Fruit fly (Drosophila melanogaster) whole organism, embryonic: ENCODE results near the gene CG5265.

Source experiments
- ATbp ChIP-seq: fragments of 200-800 bp; sonication (Bioruptor generic); optimal IDR thresholded peaks from 2 replicates; lab custom pipeline; 2017; ENCODE audit warnings: missing biosample characterization, mild to moderate bottlenecking, missing genetic modification characterization, missing genetic modification reagents
- Aef1 ChIP-seq: fragments of 200-800 bp; sonication (Bioruptor generic); IDR thresholded peaks from 3 replicates; pipeline ENCODE4 v1.3.6; 2022; ENCODE audit warnings: missing biosample characterization, missing genetic modification characterization
- Bteb2 ChIP-seq: fragments of 200-800 bp; sonication (Bioruptor generic); optimal IDR thresholded peaks from 2 replicates; lab custom pipeline; 2016; ENCODE audit warnings: missing biosample characterization, missing genetic modification characterization
- CG10267 ChIP-seq: fragments of 200-800 bp; sonication (Bioruptor generic); optimal IDR thresholded peaks from 2 replicates; lab custom pipeline; 2018; ENCODE audit warnings: missing biosample characterization, mild to moderate bottlenecking, missing genetic modification characterization, moderate library complexity
- CG1233 ChIP-seq: fragments of 200-800 bp; sonication (Bioruptor generic); optimal IDR thresholded peaks from 4 replicates; lab custom pipeline; 2018; ENCODE audit warnings: missing biosample characterization, mild to moderate bottlenecking, missing genetic modification characterization
- CG13775 ChIP-seq: fragments of 200-800 bp; sonication (Bioruptor generic); optimal IDR thresholded peaks from 3 replicates; lab custom pipeline; 2017; ENCODE audit warnings: missing biosample characterization, mild to moderate bottlenecking, missing genetic modification characterization
- CG15073 ChIP-seq: fragments of 200-800 bp; sonication (Bioruptor generic); optimal IDR thresholded peaks from 2 replicates; lab custom pipeline; 2016; ENCODE audit warnings: missing biosample characterization, missing genetic modification characterization
- CG16813 ChIP-seq: fragments of 200-800 bp; sonication (Bioruptor generic); IDR thresholded peaks from 3 replicates; pipeline ENCODE4 v1.3.6; 2022; ENCODE audit warnings: missing biosample characterization, missing genetic modification characterization; ENCODE audit not compliant: partially characterized antibody
- CG30020 ChIP-seq: fragments of 200-800 bp; optimal IDR thresholded peaks from 2 replicates; lab custom pipeline; 2019; ENCODE audit warnings: missing biosample characterization, mild to moderate bottlenecking, missing genetic modification characterization, moderate library complexity
- CG32532 ChIP-seq: fragments of 200-800 bp; sonication (Bioruptor generic); IDR thresholded peaks from 2 replicates; pipeline ENCODE4 v1.3.6; 2022; ENCODE audit warnings: missing biosample characterization, missing genetic modification characterization
- CG32767 ChIP-seq: fragments of 200-800 bp; sonication (Bioruptor generic); IDR thresholded peaks from 2 replicates; pipeline ENCODE4 v1.3.6; 2022; ENCODE audit warnings: missing biosample characterization, missing genetic modification characterization
- CG33213 ChIP-seq: fragments of 200-800 bp; sonication (Bioruptor generic); optimal IDR thresholded peaks from 3 replicates; lab custom pipeline; 2016; ENCODE audit warnings: missing biosample characterization, missing genetic modification characterization
- CG34376 ChIP-seq: fragments of 200-800 bp; sonication (Bioruptor generic); optimal IDR thresholded peaks from 2 replicates; lab custom pipeline; 2018; ENCODE audit warnings: missing biosample characterization, mild to moderate bottlenecking, missing genetic modification characterization
- CG4707 ChIP-seq: fragments of 200-800 bp; sonication (Bioruptor generic); optimal IDR thresholded peaks from 2 replicates; lab custom pipeline; 2018; ENCODE audit warnings: missing biosample characterization, mild to moderate bottlenecking, missing genetic modification characterization, moderate library complexity
- CG4820 ChIP-seq: fragments of 200-800 bp; sonication (Bioruptor generic); optimal IDR thresholded peaks from 3 replicates; lab custom pipeline; 2016; ENCODE audit warnings: missing biosample characterization, missing genetic modification characterization
- CG7928 ChIP-seq: fragments of 200-800 bp; sonication (Bioruptor generic); optimal IDR thresholded peaks from 2 replicates; lab custom pipeline; 2017; ENCODE audit warnings: missing biosample characterization, mild to moderate bottlenecking, missing genetic modification characterization
- CG8388 ChIP-seq: fragments of 200-800 bp; sonication (Bioruptor generic); optimal IDR thresholded peaks from 2 replicates; lab custom pipeline; 2019; ENCODE audit warnings: missing biosample characterization, mild to moderate bottlenecking, missing genetic modification characterization, moderate library complexity
- CG8478 ChIP-seq: fragments of >200 bp; optimal IDR thresholded peaks from 2 replicates; lab custom pipeline; 2018
- CG8944 ChIP-seq: fragments of 200-800 bp; sonication (Bioruptor generic); optimal IDR thresholded peaks from 3 replicates; lab custom pipeline; 2016; ENCODE audit warnings: missing biosample characterization, missing genetic modification characterization
- CG9215 ChIP-seq: fragments of 200-800 bp; sonication (Bioruptor generic); IDR thresholded peaks from 2 replicates; pipeline ENCODE4 v1.3.6; 2022; ENCODE audit warnings: missing biosample characterization, missing genetic modification characterization
- CoRest ChIP-seq: fragments of 200-800 bp; sonication (Bioruptor generic); optimal IDR thresholded peaks from 3 replicates; lab custom pipeline; 2018; ENCODE audit warnings: missing biosample characterization, mild to moderate bottlenecking, missing genetic modification characterization, moderate library complexity
- Dip3 ChIP-seq: fragments of 200-800 bp; sonication (Bioruptor generic); optimal IDR thresholded peaks from 3 replicates; lab custom pipeline; 2016; ENCODE audit warnings: missing biosample characterization, missing genetic modification characterization
- Doc2 ChIP-seq: fragments of 200-800 bp; sonication (Bioruptor generic); IDR thresholded peaks from 2 replicates; pipeline ENCODE4 v1.3.6; 2022; ENCODE audit warnings: missing biosample characterization, missing genetic modification characterization
- Jarid2 ChIP-seq: fragments of 200-800 bp; sonication (Bioruptor generic); optimal IDR thresholded peaks from 3 replicates; lab custom pipeline; 2017; ENCODE audit warnings: mild to moderate bottlenecking, missing biosample characterization, missing genetic modification reagents, missing genetic modification characterization
- Med ChIP-seq: fragments of 200-800 bp; sonication (Bioruptor generic); peaks from one replicate; lab custom pipeline; 2016; ENCODE audit warnings: missing biosample characterization, missing genetic modification characterization, mild to moderate bottlenecking, inconsistent platforms, moderate library complexity
- NK7.1 ChIP-seq: fragments of 200-800 bp; sonication (Bioruptor generic); optimal IDR thresholded peaks from 3 replicates; lab custom pipeline; 2016; ENCODE audit warnings: missing biosample characterization, missing genetic modification characterization
- Nf-YA ChIP-seq: fragments of 200-800 bp; sonication (Bioruptor generic); IDR thresholded peaks from 2 replicates; pipeline ENCODE4 v1.3.6; 2022; ENCODE audit warnings: missing biosample characterization, missing genetic modification characterization
- Nf-YC ChIP-seq: fragments of 200-800 bp; optimal IDR thresholded peaks from 3 replicates; lab custom pipeline; 2019; ENCODE audit warnings: missing biosample characterization, mild to moderate bottlenecking, missing genetic modification characterization, moderate library complexity
- Opbp ChIP-seq: fragments of 200-800 bp; sonication (Bioruptor generic); IDR thresholded peaks from 3 replicates; pipeline ENCODE4 v1.3.6; 2022; ENCODE audit warnings: missing biosample characterization, missing genetic modification characterization; ENCODE audit not compliant: partially characterized antibody
- Taf1 ChIP-seq: fragments of 200-800 bp; sonication (Bioruptor generic); IDR thresholded peaks from 2 replicates; pipeline ENCODE4 v1.3.6; 2022; ENCODE audit warnings: missing biosample characterization, missing genetic modification characterization
- ab ChIP-seq: fragments of 200-800 bp; sonication (Bioruptor generic); optimal IDR thresholded peaks from 2 replicates; lab custom pipeline; 2016; ENCODE audit warnings: missing biosample characterization, missing genetic modification characterization
- ara ChIP-seq: fragments of 200-800 bp; sonication (Bioruptor generic); IDR thresholded peaks from 2 replicates; pipeline ENCODE4 v1.3.6; 2022; ENCODE audit warnings: missing biosample characterization, missing genetic modification characterization
- ase ChIP-seq: fragments of 200-800 bp; sonication (Bioruptor generic); IDR thresholded peaks from 3 replicates; pipeline ENCODE4 v1.3.6; 2022; ENCODE audit warnings: missing biosample characterization, missing genetic modification characterization
- ash1 ChIP-seq: fragments of 200-800 bp; sonication (Bioruptor generic); optimal IDR thresholded peaks from 2 replicates; lab custom pipeline; 2018; ENCODE audit warnings: missing biosample characterization, mild to moderate bottlenecking, missing genetic modification characterization
- bbx ChIP-seq: fragments of 200-800 bp; sonication (Bioruptor generic); IDR thresholded peaks from 2 replicates; pipeline ENCODE4 v1.3.6; 2022; ENCODE audit warnings: missing biosample characterization, missing genetic modification characterization; ENCODE audit not compliant: partially characterized antibody
- cg ChIP-seq: fragments of 200-800 bp; sonication (Bioruptor generic); optimal IDR thresholded peaks from 3 replicates; lab custom pipeline; 2019; ENCODE audit warnings: missing biosample characterization, mild to moderate bottlenecking, missing genetic modification characterization, moderate library complexity
- da ChIP-seq: fragments of 200-800 bp; sonication (Bioruptor generic); optimal IDR thresholded peaks from 2 replicates; lab custom pipeline; 2016; ENCODE audit warnings: missing biosample characterization, missing genetic modification characterization
- esg ChIP-seq: fragments of 200-800 bp; sonication (Bioruptor generic); conservative IDR thresholded peaks from 2 replicates; pipeline ENCODE4 v1.3.6; 2022; ENCODE audit warnings: missing biosample characterization, missing genetic modification characterization
- hb ChIP-seq: fragments of 200-800 bp; sonication (Bioruptor generic); IDR thresholded peaks from 3 replicates; pipeline ENCODE4 v1.3.6; 2022; ENCODE audit warnings: missing biosample characterization, missing genetic modification characterization; ENCODE audit not compliant: partially characterized antibody
- hbn ChIP-seq: fragments of 200-800 bp; sonication (Bioruptor generic); IDR thresholded peaks from 2 replicates; pipeline ENCODE4 v1.3.6; 2022; ENCODE audit warnings: missing biosample characterization, missing genetic modification characterization; ENCODE audit not compliant: partially characterized antibody
- ind ChIP-seq: fragments of 200-800 bp; sonication (Bioruptor generic); optimal IDR thresholded peaks from 3 replicates; lab custom pipeline; 2016; ENCODE audit warnings: missing biosample characterization, missing genetic modification characterization
- kni ChIP-seq: fragments of 200-800 bp; sonication (Bioruptor generic); optimal IDR thresholded peaks from 3 replicates; lab custom pipeline; 2017; ENCODE audit warnings: mild to moderate bottlenecking, missing biosample characterization, missing genetic modification reagents, missing genetic modification characterization
- lov ChIP-seq, 2 experiments: fragments of 200-800 bp in 1 of 2; fragments of >200 bp in 1 of 2; sonication (Bioruptor generic) in 1 of 2; IDR thresholded peaks in 1 of 2; optimal IDR thresholded peaks in 1 of 2; 2 replicates in 1 of 2; 3 replicates in 1 of 2; pipeline versions ENCODE4 v1.3.6 to Lab custom; 2017 to 2022; ENCODE audit warnings: missing biosample characterization in 1 of 2, missing genetic modification characterization in 1 of 2
- seq ChIP-seq: fragments of 200-800 bp; sonication (Bioruptor generic); IDR thresholded peaks from 2 replicates; pipeline ENCODE4 v1.3.6; 2022; ENCODE audit warnings: missing biosample characterization, missing genetic modification characterization
- slp2 ChIP-seq: fragments of 200-800 bp; sonication (Bioruptor generic); optimal IDR thresholded peaks from 2 replicates; lab custom pipeline; 2016; ENCODE audit warnings: missing biosample characterization, missing genetic modification characterization
- sna ChIP-seq: fragments of 200-800 bp; sonication (Bioruptor generic); IDR thresholded peaks from 2 replicates; pipeline ENCODE4 v1.3.6; 2022; ENCODE audit warnings: missing biosample characterization, missing genetic modification characterization; ENCODE audit not compliant: partially characterized antibody
- sob ChIP-seq: fragments of 200-800 bp; sonication (Bioruptor generic); IDR thresholded peaks from 2 replicates; pipeline ENCODE4 v1.3.6; 2022; ENCODE audit warnings: missing biosample characterization, missing genetic modification characterization
- ssp ChIP-seq: fragments of 200-800 bp; sonication (Bioruptor generic); IDR thresholded peaks from 2 replicates; pipeline ENCODE4 v1.3.6; 2022; ENCODE audit warnings: missing biosample characterization, missing genetic modification characterization
- zfh1 ChIP-seq: fragments of 200-800 bp; sonication (Bioruptor generic); IDR thresholded peaks from 3 replicates; pipeline ENCODE4 v1.3.6; 2022; ENCODE audit warnings: missing biosample characterization, missing genetic modification characterization

Gene CG5265

dm6 chr3R:17151376-17152026, 12.7 kb downstream of the CG5265 start, which contains the start of gene CG5292 (continued):
- TF ChIP-seq ash1 (no peak), da (no peak), zfh1 (GFP tag; lab: Robert Waterston, UW) (peak; percentile 65; the same call in 2 of the 3 replicates), Nf-YA (no peak), Aef1 (peak; percentile 56), CG10267 (tag; lab: Kevin White, UChicago) (peak; percentile 85), ind (GFP tag; lab: Kevin White, UChicago) (peak; percentile 31), CG32532 (GFP tag; lab: Robert Waterston, UW) (peak; percentile 80), CG32767 (GFP tag; lab: Robert Waterston, UW) (0 out of 2 replicates have a peak, but pooled peaks have one; percentile 19), ara (GFP tag; lab: Robert Waterston, UW) (peak; percentile 47; the same call in 1 of the 2 replicates), ssp (GFP tag; lab: Robert Waterston, UW) (0 out of 2 replicates have a peak, but pooled peaks have one; percentile 22), Jarid2 (no peak), NK7.1 (GFP tag; lab: Kevin White, UChicago) (peak; percentile 24), CG4820 (GFP tag; lab: Kevin White, UChicago) (peak; percentile 45), hb (GFP tag; lab: Robert Waterston, UW) (no peak), CG8478 (lab: Kevin White, UChicago) (no peak), CG15073 (no peak), CG33213 (GFP tag; lab: Kevin White, UChicago) (no peak), CG16813 (GFP tag; lab: Robert Waterston, UW) (peak; percentile 45; the same call in 1 of the 3 replicates), CG8388 (peak; percentile 38), CG9215 (0 out of 2 replicates have a peak, but pooled peaks have one; percentile 16), slp2 (GFP tag; lab: Kevin White, UChicago) (no peak), CG30020 (no peak), hbn (GFP tag; lab: Robert Waterston, UW) (0 out of 2 replicates have a peak, but pooled peaks have one; percentile 35), Taf1 (GFP tag; lab: Robert Waterston, UW) (no peak), Opbp (GFP tag; lab: Robert Waterston, UW) (peak; percentile 73), CG7928 (GFP tag; lab: Kevin White, UChicago) (no peak), CG34376 (GFP tag; lab: Kevin White, UChicago) (peak; percentile 23), CoRest (tag; lab: Kevin White, UChicago) (peak; percentile 73), Bteb2 (GFP tag; lab: Kevin White, UChicago) (no peak), kni (no peak), sob (GFP tag; lab: Robert Waterston, UW) (peak; percentile 83), ab (GFP tag; lab: Kevin White, UChicago) (no peak), CG4707 (no peak), cg (GFP tag; lab: Kevin White, UChicago) (no peak), seq (GFP tag; lab: Robert Waterston, UW) (peak; percentile 34; the same call in 1 of the 2 replicates), Med (GFP tag; lab: Kevin White, UChicago) (peak; percentile 91), CG8944 (GFP tag; lab: Kevin White, UChicago) (no peak), bbx (GFP tag; lab: Robert Waterston, UW) (peak; percentile 62), CG13775 (peak; percentile 37), Nf-YC (no peak), Dip3 (peak; percentile 30), Doc2 (GFP tag; lab: Robert Waterston, UW) (no peak), ATbp (peak; percentile 8), lov (optimal IDR thresholded peaks at IDR 0.05; lab: Kevin White, UChicago) (no peak), lov (GFP tag; IDR thresholded peaks at IDR 0.05; lab: Robert Waterston, UW) (0 out of 3 replicates have a peak, but pooled peaks have one; percentile 42), esg (GFP tag; lab: Robert Waterston, UW) (peak; percentile 34; the same call in 1 of the 2 replicates), sna (GFP tag; lab: Robert Waterston, UW) (no peak), ase (no peak), CG1233 (GFP tag; lab: Kevin White, UChicago) (no peak)
